Worm (Caenorhabditis elegans) whole organism, L4 larva: ENCODE measurements around the gene srw-85.

Source experiments
- T20F7.1 ChIP-seq: fragments of 200-800 bp; sonication (Bioruptor generic); optimal IDR thresholded peaks from 2 replicates; lab custom pipeline; 2018; ENCODE audit warnings: mild to moderate bottlenecking, missing genetic modification characterization, missing compliant biosample characterization
- dpl-1 ChIP-seq: fragments of 150-350 bp; optimal IDR thresholded peaks from 2 replicates; lab custom pipeline; 2014; ENCODE audit warnings: missing biosample characterization, missing genetic modification reagents, missing genetic modification characterization
- lin-13 ChIP-seq: fragments of 150-350 bp; optimal IDR thresholded peaks from 2 replicates; lab custom pipeline; 2014; ENCODE audit warnings: missing biosample characterization, missing genetic modification reagents, missing genetic modification characterization
- nhr-28 ChIP-seq: fragments of 150-350 bp; optimal IDR thresholded peaks from 2 replicates; lab custom pipeline; 2014; ENCODE audit warnings: missing biosample characterization, missing genetic modification characterization
- rbr-2 ChIP-seq: sonication (generic microtip); optimal IDR thresholded peaks from 2 replicates; lab custom pipeline; 2016; ENCODE audit warnings: missing genotype, missing genetic modification characterization, missing compliant biosample characterization
- sdz-12 ChIP-seq: fragments of 200-800 bp; sonication (Bioruptor generic); optimal IDR thresholded peaks from 2 replicates; lab custom pipeline; 2018; ENCODE audit warnings: mild to moderate bottlenecking, missing genetic modification characterization, missing compliant biosample characterization
- skn-1 ChIP-seq: fragments of 150-350 bp; optimal IDR thresholded peaks from 2 replicates; lab custom pipeline; 2014; ENCODE audit warnings: missing biosample characterization, missing genetic modification characterization
- snpc-4 ChIP-seq: fragments of 150-350 bp; optimal IDR thresholded peaks from 2 replicates; lab custom pipeline; 2014; ENCODE audit warnings: missing biosample characterization, missing genetic modification characterization
- zfp-3 ChIP-seq: fragments of 200-800 bp; sonication (Bioruptor generic); conservative IDR thresholded peaks from 2 replicates; pipeline ENCODE4 v1.3.6; 2022; ENCODE audit warnings: missing genetic modification reagents, missing genetic modification characterization, missing compliant biosample characterization

ce11 chrV:19417836-19418235 is 13.1 kb downstream of the srw-85 start, which contains the start of gene C25F9.15:
- no peak for TF ChIP-seq dpl-1 (GFP tag; lab: Kevin White, UChicago)
- TF ChIP-seq skn-1 (tag; lab: Kevin White, UChicago) = no peak
- TF ChIP-seq nhr-28 (tag; lab: Kevin White, UChicago) = peak; percentile 30
- TF ChIP-seq T20F7.1 (GFP tag; lab: Kevin White, UChicago) = no peak
- no peak for TF ChIP-seq rbr-2 (tag; lab: Kevin White, UChicago)
- TF ChIP-seq snpc-4 (tag; lab: Kevin White, UChicago) = no peak
- no peak for TF ChIP-seq lin-13 (GFP tag; lab: Kevin White, UChicago)
- TF ChIP-seq sdz-12 (GFP tag; lab: Kevin White, UChicago) = no peak
- no peak for TF ChIP-seq zfp-3 (GFP tag; lab: Robert Waterston, UW)
